Fruit fly (Drosophila melanogaster): Measurements from ENCODE around the gene CG43389.

- TF ChIP-seq CG1620 (GFP tag; optimal IDR thresholded peaks at IDR 0.05): no peak
- no peak for TF ChIP-seq CG5204 (GFP tag; optimal IDR thresholded peaks at IDR 0.05)
- TF ChIP-seq cnc (optimal IDR thresholded peaks at IDR 0.05): no peak
- no peak for TF ChIP-seq Hr96 (GFP tag; optimal IDR thresholded peaks at IDR 0.05)
- no peak for TF ChIP-seq kay (GFP tag; ENCODE audit: borderline replicate concordance)
- no peak for TF ChIP-seq CG14711 (tag; optimal IDR thresholded peaks at IDR 0.05)
- no peak for TF ChIP-seq CG7101 (tag; optimal IDR thresholded peaks at IDR 0.05)
- no peak for TF ChIP-seq cic (GFP tag; optimal IDR thresholded peaks at IDR 0.05)
Measured at dm6 chr3L:3226458-3226783, 21.4 kb upstream of the CG43389 start.
